ENCODE assay signal across 4 worm cellular contexts in genomic region chrIII:4362332-4362731, ce11.
TF ChIP-seq lines count a peak whose summit lies in the region.

No protein-coding gene starts in this region.

TF ChIP-seq in whole organism, L2 larva, 48 proteins besides CTCF, POLR2A, EP300 and RAD21:
- TF ChIP-seq nhr-129 (tag; optimal IDR thresholded peaks at IDR 0.05; lab: Kevin White, UChicago) (no peak), F13H6.1 (tag; optimal IDR thresholded peaks at IDR 0.05; lab: Kevin White, UChicago) (peak; percentile 17), sma-3 (GFP tag; optimal IDR thresholded peaks at IDR 0.05; lab: Kevin White, UChicago) (peak; percentile 31), lin-39 (tag; optimal IDR thresholded peaks at IDR 0.05; lab: Kevin White, UChicago) (no peak), unc-39 (tag; optimal IDR thresholded peaks at IDR 0.05; lab: Kevin White, UChicago) (no peak), fos-1 (tag; optimal IDR thresholded peaks at IDR 0.05; lab: Kevin White, UChicago) (peak; percentile 28), ztf-1 (GFP tag; conservative IDR thresholded peaks at IDR 0.05; lab: Robert Waterston, UW) (no peak), ceh-16 (tag; optimal IDR thresholded peaks at IDR 0.05; lab: Kevin White, UChicago) (no peak), snpc-4 (tag; optimal IDR thresholded peaks at IDR 0.05; lab: Kevin White, UChicago) (no peak), ceh-82 (tag; optimal IDR thresholded peaks at IDR 0.05; lab: Kevin White, UChicago) (no peak), mab-5 (tag; optimal IDR thresholded peaks at IDR 0.05; lab: Kevin White, UChicago) (no peak), dmd-4 (tag; optimal IDR thresholded peaks at IDR 0.05; lab: Kevin White, UChicago) (no peak), lin-11 (tag; optimal IDR thresholded peaks at IDR 0.05; lab: Kevin White, UChicago) (no peak)
TF ChIP-seq in whole organism, L2 larva: peak in this region for 3.

TF ChIP-seq in whole organism, L4 larva, 104 proteins besides CTCF, POLR2A, EP300 and RAD21 (continues in another document):
- TF ChIP-seq lim-7 (GFP tag; IDR thresholded peaks at IDR 0.05; lab: Robert Waterston, UW): peak; percentile 73; the same call in 1 of the 2 replicates
- TF ChIP-seq dmd-8 (GFP tag; IDR thresholded peaks at IDR 0.05; lab: Robert Waterston, UW): peak; percentile 69; the same call in 1 of the 2 replicates
- no peak for TF ChIP-seq nhr-28 (tag; optimal IDR thresholded peaks at IDR 0.05; lab: Kevin White, UChicago)
- no peak for TF ChIP-seq zip-11 (GFP tag; IDR thresholded peaks at IDR 0.05; lab: Robert Waterston, UW)
- 0 out of 2 replicates have a peak, but pooled peaks have one; percentile 43 for TF ChIP-seq dmd-9 (GFP tag; IDR thresholded peaks at IDR 0.05; lab: Robert Waterston, UW)
- TF ChIP-seq unc-62 (GFP tag; optimal IDR thresholded peaks at IDR 0.05 in 1 of 2; lab: Kevin White, UChicago): peak in 1 of 2 experiments; percentile 52
- no peak for TF ChIP-seq unc-62 (tag; optimal IDR thresholded peaks at IDR 0.05; lab: Kevin White, UChicago)
- TF ChIP-seq lin-15B (tag; optimal IDR thresholded peaks at IDR 0.05; lab: Kevin White, UChicago): no peak
- TF ChIP-seq lin-29 (GFP tag; IDR thresholded peaks at IDR 0.05; lab: Robert Waterston, UW): 0 out of 2 replicates have a peak, but pooled peaks have one; percentile 16
- peak; percentile 35 for TF ChIP-seq duxl-1 (tag; optimal IDR thresholded peaks at IDR 0.05; lab: Kevin White, UChicago; ENCODE audit: poor library complexity)
- TF ChIP-seq zfp-3 (GFP tag; conservative IDR thresholded peaks at IDR 0.05; lab: Robert Waterston, UW): no peak
- no peak for TF ChIP-seq sdz-12 (GFP tag; optimal IDR thresholded peaks at IDR 0.05; lab: Kevin White, UChicago)
- peak; percentile 22 for TF ChIP-seq lir-3 (tag; optimal IDR thresholded peaks at IDR 0.05; lab: Kevin White, UChicago)
- 0 out of 2 replicates have a peak, but pooled peaks have one; percentile 34 for TF ChIP-seq F44E2.7 (GFP tag; IDR thresholded peaks at IDR 0.05; lab: Robert Waterston, UW)
- no peak for TF ChIP-seq daf-19 (GFP tag; conservative IDR thresholded peaks at IDR 0.05; lab: Robert Waterston, UW)
- peak; percentile 69 for TF ChIP-seq egl-43 (GFP tag; IDR thresholded peaks at IDR 0.05; lab: Robert Waterston, UW)
- TF ChIP-seq attf-4 (tag; optimal IDR thresholded peaks at IDR 0.05; lab: Kevin White, UChicago): no peak
- TF ChIP-seq nhr-42 (GFP tag; IDR thresholded peaks at IDR 0.05; lab: Robert Waterston, UW): no peak
- peak; percentile 12 for TF ChIP-seq rbr-2 (tag; optimal IDR thresholded peaks at IDR 0.05; lab: Kevin White, UChicago)
- TF ChIP-seq hmg-1.1 (GFP tag; IDR thresholded peaks at IDR 0.05; lab: Robert Waterston, UW): 0 out of 2 replicates have a peak, but pooled peaks have one; percentile 36
- no peak for TF ChIP-seq jun-1 (tag; optimal IDR thresholded peaks at IDR 0.05; lab: Kevin White, UChicago)
- peak; percentile 21 for TF ChIP-seq hlh-11 (tag; optimal IDR thresholded peaks at IDR 0.05; lab: Kevin White, UChicago)
- TF ChIP-seq vab-7 (GFP tag; IDR thresholded peaks at IDR 0.05; lab: Robert Waterston, UW): peak; percentile 71
- TF ChIP-seq mes-2 (tag; optimal IDR thresholded peaks at IDR 0.05; lab: Kevin White, UChicago; ENCODE audit: poor library complexity, severe bottlenecking): peak; percentile 63
- 0 out of 2 replicates have a peak, but pooled peaks have one; percentile 20 for TF ChIP-seq lin-1 (GFP tag; IDR thresholded peaks at IDR 0.05; lab: Robert Waterston, UW)

TF ChIP-seq in whole organism, late embryonic, 69 proteins besides CTCF, POLR2A, EP300 and RAD21:
- TF ChIP-seq ceh-30 (tag; optimal IDR thresholded peaks at IDR 0.05; lab: Kevin White, UChicago) (no peak), che-1 (tag; optimal IDR thresholded peaks at IDR 0.05; lab: Kevin White, UChicago) (no peak), ceh-14 (tag; optimal IDR thresholded peaks at IDR 0.05; lab: Kevin White, UChicago) (no peak), ref-2 (tag; optimal IDR thresholded peaks at IDR 0.05; lab: Kevin White, UChicago) (peak; percentile 29)

TF ChIP-seq in whole organism, mixed stage, embryonic, 35 proteins besides CTCF, POLR2A, EP300 and RAD21:
- TF ChIP-seq ham-2 (GFP tag; optimal IDR thresholded peaks at IDR 0.05; lab: Kevin White, UChicago): peak; percentile 26
- no peak for TF ChIP-seq mab-5 (tag; optimal IDR thresholded peaks at IDR 0.05; lab: Kevin White, UChicago)
